Fruit fly (Drosophila melanogaster) whole organism, wandering third instar larva: ENCODE data around the gene xit.

Experiments
- Abd-B ChIP-seq: fragments of >200 bp; optimal IDR thresholded peaks from 2 replicates; lab custom pipeline; 2017; ENCODE audit warnings: missing biosample characterization, missing genetic modification characterization
- CG32264 ChIP-seq: fragments of 200-800 bp; sonication (Bioruptor generic); optimal IDR thresholded peaks from 2 replicates; lab custom pipeline; 2016; ENCODE audit warnings: missing biosample characterization, missing genetic modification characterization
- CG9705 ChIP-seq: fragments of 200-800 bp; sonication (Bioruptor generic); optimal IDR thresholded peaks from 2 replicates; lab custom pipeline; 2018; ENCODE audit warnings: missing biosample characterization, mild to moderate bottlenecking, missing genetic modification characterization
- CrebA ChIP-seq: fragments of 200-800 bp; sonication (Bioruptor generic); optimal IDR thresholded peaks from 2 replicates; lab custom pipeline; 2016; ENCODE audit warnings: missing biosample characterization, mild to moderate bottlenecking, missing genetic modification characterization, borderline replicate concordance
- Dfd ChIP-seq: fragments of >200 bp; optimal IDR thresholded peaks from 2 replicates; lab custom pipeline; 2017; ENCODE audit warnings: missing biosample characterization, missing genetic modification characterization
- Dif ChIP-seq: fragments of 200-275, 200-300 bp; sonication (Bioruptor generic); optimal IDR thresholded peaks from 2 replicates; lab custom pipeline; 2018; ENCODE audit warnings: missing biosample characterization, missing genetic modification characterization; ENCODE audit not compliant: partially characterized antibody
- GATAd ChIP-seq: sonication (Bioruptor generic); optimal IDR thresholded peaks from 2 replicates; lab custom pipeline; 2016; ENCODE audit warnings: missing biosample characterization, missing genetic modification characterization
- HLH106 ChIP-seq: fragments of 200-800 bp; optimal IDR thresholded peaks from 3 replicates; lab custom pipeline; 2019; ENCODE audit warnings: missing biosample characterization, mild to moderate bottlenecking, missing genetic modification characterization, moderate library complexity
- Hnf4 ChIP-seq: fragments of 200-800 bp; sonication (Bioruptor generic); optimal IDR thresholded peaks from 2 replicates; lab custom pipeline; 2016; ENCODE audit warnings: missing biosample characterization, mild to moderate bottlenecking, missing genetic modification characterization
- Hr78 ChIP-seq: fragments of >200 bp; optimal IDR thresholded peaks from 2 replicates; lab custom pipeline; 2017; ENCODE audit warnings: missing biosample characterization, missing genetic modification characterization
- Hr83 ChIP-seq: fragments of 200-300 bp; sonication (Bioruptor generic); optimal IDR thresholded peaks from 2 replicates; lab custom pipeline; 2016; ENCODE audit warnings: missing biosample characterization, mild to moderate bottlenecking, missing genetic modification characterization, moderate library complexity; ENCODE audit not compliant: poor library complexity, severe bottlenecking
- Jra ChIP-seq: sonication (Bioruptor generic); optimal IDR thresholded peaks from 2 replicates; lab custom pipeline; 2016; ENCODE audit warnings: missing biosample characterization, missing genetic modification characterization
- Mio ChIP-seq: sonication (Bioruptor generic); optimal IDR thresholded peaks from 2 replicates; lab custom pipeline; 2016; ENCODE audit warnings: missing biosample characterization, missing genetic modification characterization
- Myc ChIP-seq: fragments of >200 bp; optimal IDR thresholded peaks from 2 replicates; lab custom pipeline; 2017
- N ChIP-seq: fragments of >200 bp; optimal IDR thresholded peaks from 2 replicates; lab custom pipeline; 2018; ENCODE audit warnings: missing biosample characterization, missing external identifiers, missing genetic modification characterization
- OdsH ChIP-seq: fragments of 200-800 bp; sonication (Bioruptor generic); optimal IDR thresholded peaks from 2 replicates; lab custom pipeline; 2016; ENCODE audit warnings: missing biosample characterization, mild to moderate bottlenecking, missing genetic modification characterization
- Rel ChIP-seq, 2 experiments: fragments of 200-800 bp; sonication (Bioruptor generic) in 1 of 2; optimal IDR thresholded peaks; 2 replicates in 1 of 2; 3 replicates in 1 of 2; lab custom pipeline; 2016 to 2019; ENCODE audit warnings: mild to moderate bottlenecking in 2 of 2, missing biosample characterization in 2 of 2, missing genetic modification characterization in 2 of 2, moderate library complexity in 1 of 2
- Sp1 ChIP-seq: fragments of 200-800 bp; sonication (Bioruptor generic); optimal IDR thresholded peaks from 3 replicates; lab custom pipeline; 2019; ENCODE audit warnings: missing biosample characterization, mild to moderate bottlenecking, missing genetic modification characterization, moderate library complexity
- Vsx2 ChIP-seq: fragments of 200-300, 225-300 bp; sonication (Bioruptor generic); optimal IDR thresholded peaks from 2 replicates; lab custom pipeline; 2018; ENCODE audit warnings: missing biosample characterization, missing genetic modification characterization; ENCODE audit not compliant: partially characterized antibody
- br ChIP-seq: fragments of 200-800 bp; sonication (Bioruptor generic); optimal IDR thresholded peaks from 2 replicates; lab custom pipeline; 2016; ENCODE audit warnings: missing biosample characterization, missing genetic modification characterization
- brk ChIP-seq: fragments of 200-800 bp; sonication (Bioruptor generic); optimal IDR thresholded peaks from 2 replicates; lab custom pipeline; 2016; ENCODE audit warnings: missing biosample characterization, mild to moderate bottlenecking, missing genetic modification characterization
- dl ChIP-seq, 2 experiments: fragments of 175-275, 200-275 bp in 1 of 2; fragments of 200-275 bp in 1 of 2; sonication (Bioruptor generic); optimal IDR thresholded peaks; lab custom pipeline; 2018; ENCODE audit warnings: mild to moderate bottlenecking in 2 of 2, missing biosample characterization in 2 of 2, missing genetic modification characterization in 2 of 2, moderate library complexity in 2 of 2; ENCODE audit not compliant: partially characterized antibody in 2 of 2, insufficient read depth in 1 of 2
- dmrt93B ChIP-seq: fragments of 200-800 bp; sonication (Bioruptor generic); optimal IDR thresholded peaks from 2 replicates; lab custom pipeline; 2018; ENCODE audit warnings: missing biosample characterization, mild to moderate bottlenecking, missing genetic modification characterization
- dsf ChIP-seq: sonication (Bioruptor generic); optimal IDR thresholded peaks from 2 replicates; lab custom pipeline; 2016; ENCODE audit warnings: missing biosample characterization, missing genetic modification characterization, borderline replicate concordance
- ey ChIP-seq: fragments of 200-800 bp; sonication (Bioruptor generic); optimal IDR thresholded peaks from 2 replicates; lab custom pipeline; 2016; ENCODE audit warnings: missing biosample characterization, missing genetic modification characterization
- foxo ChIP-seq, 2 experiments: fragments of 200-800 bp; sonication (Bioruptor generic); optimal IDR thresholded peaks; 2 replicates in 1 of 2; 3 replicates in 1 of 2; lab custom pipeline; 2016 to 2017; ENCODE audit warnings: missing biosample characterization in 2 of 2, missing genetic modification characterization in 2 of 2
- fru ChIP-seq: fragments of 200-800 bp; sonication (Bioruptor generic); optimal IDR thresholded peaks from 3 replicates; lab custom pipeline; 2016; ENCODE audit warnings: missing biosample characterization, mild to moderate bottlenecking, missing genetic modification characterization
- h ChIP-seq: fragments of 200-800 bp; sonication (Bioruptor generic); optimal IDR thresholded peaks from 3 replicates; lab custom pipeline; 2016; ENCODE audit warnings: missing biosample characterization, mild to moderate bottlenecking, missing genetic modification characterization
- jim ChIP-seq: fragments of 175-275, 200-325 bp; sonication (Bioruptor generic); optimal IDR thresholded peaks from 2 replicates; lab custom pipeline; 2016; ENCODE audit warnings: missing biosample characterization, mild to moderate bottlenecking, missing genetic modification characterization
- lola ChIP-seq: fragments of >200 bp; optimal IDR thresholded peaks from 2 replicates; lab custom pipeline; 2017; ENCODE audit warnings: missing biosample characterization, missing genetic modification characterization
- pan ChIP-seq: fragments of >200 bp; optimal IDR thresholded peaks from 2 replicates; lab custom pipeline; 2017
- psq ChIP-seq: fragments of 200-800 bp; sonication (Bioruptor generic); optimal IDR thresholded peaks from 3 replicates; lab custom pipeline; 2017; ENCODE audit warnings: missing biosample characterization, mild to moderate bottlenecking, missing genetic modification characterization, moderate library complexity
- rgr ChIP-seq: fragments of 200-800 bp; sonication (Bioruptor generic); optimal IDR thresholded peaks from 3 replicates; lab custom pipeline; 2016; ENCODE audit warnings: missing biosample characterization, mild to moderate bottlenecking, missing genetic modification characterization
- sage ChIP-seq: fragments of 200-800 bp; sonication (Bioruptor generic); optimal IDR thresholded peaks from 2 replicates; lab custom pipeline; 2016; ENCODE audit warnings: missing biosample characterization, mild to moderate bottlenecking, missing genetic modification characterization
- sv ChIP-seq: fragments of 200-800 bp; sonication (Bioruptor generic); optimal IDR thresholded peaks from 3 replicates; lab custom pipeline; 2016; ENCODE audit warnings: missing biosample characterization, missing genetic modification characterization
- tai ChIP-seq: sonication (Bioruptor generic); optimal IDR thresholded peaks from 2 replicates; lab custom pipeline; 2016; ENCODE audit warnings: missing biosample characterization, missing genetic modification characterization
- usp ChIP-seq: fragments of >200 bp; optimal IDR thresholded peaks from 2 replicates; lab custom pipeline; 2017; ENCODE audit warnings: missing biosample characterization, missing genetic modification characterization
- woc ChIP-seq: sonication (Bioruptor generic); optimal IDR thresholded peaks from 2 replicates; lab custom pipeline; 2016; ENCODE audit warnings: missing biosample characterization, mild to moderate bottlenecking, missing genetic modification characterization

Gene xit

DNA sequence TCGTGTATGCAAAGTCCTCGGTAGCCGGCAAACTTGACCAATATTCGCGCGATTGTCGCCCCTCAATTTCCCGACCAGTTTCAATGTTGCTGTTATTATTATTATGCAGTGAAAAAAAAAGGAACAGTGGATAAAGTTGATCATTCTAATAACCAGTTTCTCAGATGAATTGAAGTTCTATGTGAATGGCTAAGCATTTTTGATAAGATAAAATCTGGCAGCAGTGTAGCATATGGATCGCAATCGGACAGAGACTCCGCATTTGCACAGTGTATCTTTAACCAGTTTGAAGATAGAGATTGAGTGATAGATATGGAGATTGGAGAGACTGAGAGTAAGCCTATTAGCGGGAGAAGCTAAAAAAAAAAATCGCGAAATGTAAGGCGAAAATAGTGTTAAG is 27.4 kb upstream of the xit start:
- TF ChIP-seq Abd-B (GFP tag; lab: Kevin White, UChicago) = no peak
- TF ChIP-seq sv (GFP tag; lab: Kevin White, UChicago) = peak; percentile 32
- TF ChIP-seq fru = peak; percentile 56
- TF ChIP-seq lola (GFP tag; lab: Kevin White, UChicago) = no peak
- TF ChIP-seq sage = no peak
- TF ChIP-seq Jra (GFP tag; lab: Kevin White, UChicago) = no peak
- TF ChIP-seq usp (GFP tag; lab: Kevin White, UChicago) = no peak
- TF ChIP-seq N (GFP tag; lab: Kevin White, UChicago) = no peak
- TF ChIP-seq jim = no peak
- no peak for TF ChIP-seq pan
- TF ChIP-seq Mio (GFP tag; lab: Kevin White, UChicago) = no peak
- TF ChIP-seq Myc (lab: Kevin White, UChicago) = no peak
- no peak for TF ChIP-seq CG32264
- TF ChIP-seq dsf (GFP tag; lab: Kevin White, UChicago) = no peak
- TF ChIP-seq Vsx2 (GFP tag; lab: Kevin White, UChicago) = no peak
- TF ChIP-seq GATAd (GFP tag; lab: Kevin White, UChicago) = no peak
- no peak for TF ChIP-seq Hr78
- TF ChIP-seq foxo (GFP tag; optimal IDR thresholded peaks at IDR 0.05; lab: Kevin White, UChicago) = peak in 1 of 2 experiments; percentile 61
- peak; percentile 63 for TF ChIP-seq ey (GFP tag; lab: Kevin White, UChicago)
- TF ChIP-seq psq (GFP tag; lab: Kevin White, UChicago) = peak; percentile 29
- TF ChIP-seq CG9705 (GFP tag; lab: Kevin White, UChicago) = no peak
- no peak for TF ChIP-seq Dfd
- no peak for TF ChIP-seq tai (GFP tag; lab: Kevin White, UChicago)
- no peak for TF ChIP-seq Hnf4 (GFP tag; lab: Kevin White, UChicago)
- TF ChIP-seq HLH106 = peak; percentile 15
- peak; percentile 29 for TF ChIP-seq br (GFP tag; lab: Kevin White, UChicago)
- no peak for TF ChIP-seq Hr83
- TF ChIP-seq dmrt93B (GFP tag; lab: Kevin White, UChicago) = peak; percentile 8
- TF ChIP-seq Sp1 (GFP tag; lab: Kevin White, UChicago) = peak; percentile 41
- TF ChIP-seq dl (GFP tag; optimal IDR thresholded peaks at IDR 0.05; lab: Kevin White, UChicago; ENCODE audit: insufficient read depth in 1 of 2, partially characterized antibody in 2 of 2) = no peak
- peak; percentile 30 for TF ChIP-seq woc (GFP tag; lab: Kevin White, UChicago)
- TF ChIP-seq h (GFP tag; lab: Kevin White, UChicago) = peak; percentile 66
- TF ChIP-seq CrebA (GFP tag; lab: Kevin White, UChicago) = no peak
- TF ChIP-seq rgr = peak; percentile 69
- TF ChIP-seq OdsH (GFP tag; lab: Kevin White, UChicago) = peak; percentile 45
- no peak for TF ChIP-seq Rel (GFP tag; optimal IDR thresholded peaks at IDR 0.05; lab: Kevin White, UChicago)
- no peak for TF ChIP-seq Rel (tag; optimal IDR thresholded peaks at IDR 0.05; lab: Kevin White, UChicago)
- no peak for TF ChIP-seq brk (GFP tag; lab: Kevin White, UChicago)
- no peak for TF ChIP-seq Dif

dm6 chrX:6794190-6794589 is 26.6 kb upstream of the xit start:
- TF ChIP-seq Mio (GFP tag; lab: Kevin White, UChicago) (no peak), dsf (GFP tag; lab: Kevin White, UChicago) (no peak), Rel (GFP tag; optimal IDR thresholded peaks at IDR 0.05; lab: Kevin White, UChicago) (no peak), Rel (tag; optimal IDR thresholded peaks at IDR 0.05; lab: Kevin White, UChicago) (no peak), woc (GFP tag; lab: Kevin White, UChicago) (no peak), Abd-B (GFP tag; lab: Kevin White, UChicago) (no peak), ey (GFP tag; lab: Kevin White, UChicago) (peak; percentile 78), N (GFP tag; lab: Kevin White, UChicago) (no peak), rgr (peak; percentile 73), br (GFP tag; lab: Kevin White, UChicago) (peak; percentile 56), psq (GFP tag; lab: Kevin White, UChicago) (peak; percentile 36), foxo (GFP tag; optimal IDR thresholded peaks at IDR 0.05; lab: Kevin White, UChicago) (peak in 1 of 2 experiments; percentile 48), CG32264 (peak; percentile 43), dl (GFP tag; optimal IDR thresholded peaks at IDR 0.05; lab: Kevin White, UChicago; ENCODE audit: insufficient read depth in 1 of 2, partially characterized antibody in 2 of 2) (no peak), Sp1 (GFP tag; lab: Kevin White, UChicago) (peak; percentile 47), HLH106 (peak; percentile 66), sage (peak; percentile 10), dmrt93B (GFP tag; lab: Kevin White, UChicago) (peak; percentile 39), lola (GFP tag; lab: Kevin White, UChicago) (no peak), tai (GFP tag; lab: Kevin White, UChicago) (no peak), Hnf4 (GFP tag; lab: Kevin White, UChicago) (peak; percentile 48), Hr83 (peak; percentile 2), h (GFP tag; lab: Kevin White, UChicago) (peak; percentile 74), Jra (GFP tag; lab: Kevin White, UChicago) (no peak), usp (GFP tag; lab: Kevin White, UChicago) (no peak), pan (no peak), Dif (no peak), sv (GFP tag; lab: Kevin White, UChicago) (peak; percentile 80), Myc (lab: Kevin White, UChicago) (no peak), OdsH (GFP tag; lab: Kevin White, UChicago) (peak; percentile 57), fru (peak; percentile 52)
